Worm (Caenorhabditis elegans): ENCODE data around the gene wrt-6.

The wrt-6 gene

DNA sequence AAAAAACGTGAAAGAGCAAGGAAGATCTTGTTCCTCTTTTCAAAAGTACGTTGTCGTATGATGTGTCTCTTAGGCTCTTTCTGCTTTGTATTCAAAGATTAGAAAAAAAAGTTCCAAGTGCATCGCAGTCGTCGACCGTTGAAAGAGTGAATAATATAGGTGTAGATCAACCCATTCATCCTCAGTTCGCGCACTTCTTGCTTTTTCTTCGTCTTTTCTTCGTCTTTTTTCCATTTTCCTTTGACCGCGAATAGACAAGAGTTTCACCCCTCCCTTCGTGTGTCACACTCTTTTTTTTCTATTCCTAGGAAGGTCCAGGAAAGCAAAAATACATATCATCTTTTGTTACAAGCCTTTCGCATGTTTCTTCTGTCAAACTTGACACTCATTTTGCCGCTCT lies 46.7 kb downstream of the wrt-6 start:
- TF ChIP-seq Y55F3AM.14 (GFP tag; optimal IDR thresholded peaks at IDR 0.05) (no peak), sma-9 (GFP tag; optimal IDR thresholded peaks at IDR 0.05) (no peak), sma-9 (tag; optimal IDR thresholded peaks at IDR 0.05) (no peak), crh-2 (tag; optimal IDR thresholded peaks at IDR 0.05) (no peak), F13H6.1 (tag; optimal IDR thresholded peaks at IDR 0.05) (no peak), unc-62 (GFP tag; optimal IDR thresholded peaks at IDR 0.05) (no peak), ztf-11 (tag; optimal IDR thresholded peaks at IDR 0.05) (no peak), mbf-1 (tag; optimal IDR thresholded peaks at IDR 0.05) (no peak), blmp-1 (tag; optimal IDR thresholded peaks at IDR 0.05; ENCODE audit: insufficient read depth) (no peak), fos-1 (tag; optimal IDR thresholded peaks at IDR 0.05) (no peak), lin-11 (tag; optimal IDR thresholded peaks at IDR 0.05) (no peak), nhr-12 (tag; optimal IDR thresholded peaks at IDR 0.05) (no peak), peb-1 (tag; optimal IDR thresholded peaks at IDR 0.05) (no peak), mab-5 (tag; optimal IDR thresholded peaks at IDR 0.05) (no peak), zag-1 (tag; optimal IDR thresholded peaks at IDR 0.05) (no peak), dmd-4 (tag; optimal IDR thresholded peaks at IDR 0.05) (no peak), ceh-82 (tag; optimal IDR thresholded peaks at IDR 0.05) (no peak), snpc-4 (tag; optimal IDR thresholded peaks at IDR 0.05) (no peak), nhr-6 (tag; optimal IDR thresholded peaks at IDR 0.05) (no peak)

DNA sequence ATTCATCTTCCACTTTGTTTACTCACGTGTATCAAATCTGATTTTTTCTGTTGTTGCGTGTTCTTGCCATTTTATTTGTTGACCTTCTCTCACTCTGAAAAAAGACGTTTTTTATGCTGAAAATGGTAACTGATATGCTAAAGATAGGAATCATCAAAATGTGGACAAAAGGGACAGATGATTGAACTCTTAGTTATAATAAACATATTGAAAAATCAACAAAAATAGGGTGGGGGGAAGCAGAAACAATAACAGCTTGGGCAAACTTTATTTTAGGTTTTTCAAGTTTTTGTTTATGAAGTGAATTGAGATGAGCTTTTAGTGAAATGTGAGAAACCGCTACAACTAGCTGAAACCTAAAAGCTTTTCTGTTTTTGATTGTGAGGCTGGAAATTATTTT lies 52.9 kb downstream of the wrt-6 start, which contains the start of gene F56B6.6:
Gene F56B6.6, minus strand, starts transcription at position 101 of the 400 bp plus-strand sequence.
- TF ChIP-seq peb-1 (tag; optimal IDR thresholded peaks at IDR 0.05) (no peak), unc-62 (GFP tag; optimal IDR thresholded peaks at IDR 0.05) (no peak), dmd-4 (tag; optimal IDR thresholded peaks at IDR 0.05) (no peak), ZK546.5 (tag; optimal IDR thresholded peaks at IDR 0.05) (no peak), lsy-2 (tag; optimal IDR thresholded peaks at IDR 0.05) (no peak)

Measured in whole organism, L2 larva.